Worm (Caenorhabditis elegans) whole organism, L2 larva: ENCODE data around the gene mrps-26.

Experiments used
- C34F6.9 ChIP-seq: fragments of 150-350 bp; optimal IDR thresholded peaks from 2 replicates; lab custom pipeline; 2014; ENCODE audit warnings: missing biosample characterization, missing genetic modification characterization
- F13H6.1 ChIP-seq: sonication (generic microtip); optimal IDR thresholded peaks from 2 replicates; lab custom pipeline; 2016; ENCODE audit warnings: missing genetic modification characterization, missing compliant biosample characterization
- R02D3.7 ChIP-seq: fragments of 150-350 bp; optimal IDR thresholded peaks from 2 replicates; lab custom pipeline; 2014; ENCODE audit warnings: missing biosample characterization, missing genetic modification characterization
- Y55F3AM.14 ChIP-seq: fragments of 200-800 bp; sonication (Bioruptor generic); optimal IDR thresholded peaks from 2 replicates; lab custom pipeline; 2018; ENCODE audit warnings: mild to moderate bottlenecking, missing genetic modification characterization, missing compliant biosample characterization
- ZK546.5 ChIP-seq: sonication (generic microtip); optimal IDR thresholded peaks from 2 replicates; lab custom pipeline; 2017; ENCODE audit warnings: missing biosample characterization, missing genetic modification characterization
- alr-1 ChIP-seq: fragments of 150-350 bp; optimal IDR thresholded peaks from 2 replicates; lab custom pipeline; 2014; ENCODE audit warnings: missing biosample characterization, missing genetic modification characterization
- aly-2 ChIP-seq: fragments of 150-350 bp; optimal IDR thresholded peaks from 2 replicates; lab custom pipeline; 2014; ENCODE audit warnings: missing biosample characterization, missing genetic modification characterization
- ama-1 ChIP-seq: fragments of 150-350 bp; optimal IDR thresholded peaks from 2 replicates; lab custom pipeline; 2018; ENCODE audit warnings: inconsistent platforms
- blmp-1 ChIP-seq: sonication (generic microtip); optimal IDR thresholded peaks from 2 replicates; lab custom pipeline; 2017; ENCODE audit warnings: missing genetic modification characterization, mild to moderate bottlenecking, missing compliant biosample characterization, antibody characterized with exemption, moderate library complexity; ENCODE audit not compliant: insufficient read depth
- ceh-16 ChIP-seq: fragments of 150-350 bp; optimal IDR thresholded peaks from 2 replicates; lab custom pipeline; 2014; ENCODE audit warnings: missing biosample characterization, missing genetic modification characterization
- ceh-82 ChIP-seq: fragments of 150-350 bp; optimal IDR thresholded peaks from 2 replicates; lab custom pipeline; 2014; ENCODE audit warnings: missing biosample characterization, missing genetic modification characterization
- crh-2 ChIP-seq: sonication (generic microtip); optimal IDR thresholded peaks from 2 replicates; lab custom pipeline; 2017; ENCODE audit warnings: missing biosample characterization, missing genetic modification characterization
- dmd-4 ChIP-seq: sonication (generic microtip); optimal IDR thresholded peaks from 2 replicates; lab custom pipeline; 2017; ENCODE audit warnings: missing biosample characterization, missing genetic modification characterization
- egl-27 ChIP-seq: sonication (generic microtip); optimal IDR thresholded peaks from 3 replicates; lab custom pipeline; 2017; ENCODE audit warnings: missing biosample characterization, missing genetic modification reagents, missing genetic modification characterization
- elt-1 ChIP-seq: fragments of 150-350 bp; optimal IDR thresholded peaks from 2 replicates; lab custom pipeline; 2014; ENCODE audit warnings: missing biosample characterization, missing genetic modification characterization
- elt-3 ChIP-seq: sonication (generic microtip); optimal IDR thresholded peaks from 2 replicates; lab custom pipeline; 2017; ENCODE audit warnings: missing biosample characterization, missing genetic modification characterization
- fos-1 ChIP-seq: fragments of 150-350 bp; optimal IDR thresholded peaks from 2 replicates; lab custom pipeline; 2014; ENCODE audit warnings: missing biosample characterization, missing genetic modification characterization
- gmeb-1 ChIP-seq: fragments of 150-350 bp; optimal IDR thresholded peaks from 2 replicates; lab custom pipeline; 2014; ENCODE audit warnings: missing biosample characterization, missing genetic modification characterization
- lin-11 ChIP-seq: fragments of 150-350 bp; sonication (generic microtip); optimal IDR thresholded peaks from 2 replicates; lab custom pipeline; 2014; ENCODE audit warnings: missing biosample characterization, missing genetic modification characterization, inconsistent platforms, mixed read lengths
- lin-13 ChIP-seq: fragments of 150-350 bp; optimal IDR thresholded peaks from 2 replicates; lab custom pipeline; 2014; ENCODE audit warnings: missing biosample characterization, missing genetic modification reagents, missing genetic modification characterization
- lin-39 ChIP-seq: fragments of 150-350 bp; optimal IDR thresholded peaks from 2 replicates; lab custom pipeline; 2014; ENCODE audit warnings: missing biosample characterization, missing genetic modification reagents, missing genetic modification characterization
- lsy-2 ChIP-seq, 2 experiments: fragments of 150-350 bp in 1 of 2; sonication (generic microtip) in 1 of 2; optimal IDR thresholded peaks; 2 replicates each; lab custom pipeline; 2014 to 2017; ENCODE audit warnings: missing biosample characterization in 2 of 2, missing genetic modification characterization in 2 of 2
- mab-5 ChIP-seq: fragments of 150-350 bp; optimal IDR thresholded peaks from 2 replicates; lab custom pipeline; 2014; ENCODE audit warnings: missing biosample characterization, missing genetic modification characterization
- mbf-1 ChIP-seq: sonication (generic microtip); optimal IDR thresholded peaks from 2 replicates; lab custom pipeline; 2017; ENCODE audit warnings: missing biosample characterization, missing genetic modification characterization
- mdl-1 ChIP-seq, 2 experiments: fragments of 150-350 bp in 1 of 2; sonication (generic microtip) in 1 of 2; optimal IDR thresholded peaks; 2 replicates each; lab custom pipeline; 2017; ENCODE audit warnings: missing biosample characterization in 2 of 2, missing genetic modification characterization in 2 of 2
- nhr-10 ChIP-seq: sonication (generic microtip); optimal IDR thresholded peaks from 2 replicates; lab custom pipeline; 2017; ENCODE audit warnings: missing biosample characterization, missing genetic modification characterization
- nhr-11 ChIP-seq: fragments of 150-350 bp; optimal IDR thresholded peaks from 2 replicates; lab custom pipeline; 2014; ENCODE audit warnings: missing biosample characterization, missing genetic modification characterization
- nhr-12 ChIP-seq: fragments of 150-350 bp; optimal IDR thresholded peaks from 2 replicates; lab custom pipeline; 2014; ENCODE audit warnings: missing biosample characterization, missing genetic modification characterization
- nhr-129 ChIP-seq: fragments of 150-350 bp; optimal IDR thresholded peaks from 2 replicates; lab custom pipeline; 2014; ENCODE audit warnings: missing biosample characterization, missing genetic modification characterization
- nhr-21 ChIP-seq: fragments of 150-350 bp; optimal IDR thresholded peaks from 2 replicates; lab custom pipeline; 2014; ENCODE audit warnings: missing biosample characterization, missing genetic modification characterization
- nhr-23 ChIP-seq: fragments of 150-350 bp; optimal IDR thresholded peaks from 2 replicates; lab custom pipeline; 2014; ENCODE audit warnings: missing biosample characterization, missing genetic modification reagents, missing genetic modification characterization
- nhr-237 ChIP-seq: fragments of 150-350 bp; optimal IDR thresholded peaks from 2 replicates; lab custom pipeline; 2014; ENCODE audit warnings: missing biosample characterization, missing genetic modification characterization
- nhr-25 ChIP-seq: fragments of 150-350 bp; sonication (generic microtip); optimal IDR thresholded peaks from 3 replicates; lab custom pipeline; 2014; ENCODE audit warnings: missing biosample characterization, missing genetic modification characterization
- nhr-6 ChIP-seq: fragments of 150-350 bp; optimal IDR thresholded peaks from 2 replicates; lab custom pipeline; 2014; ENCODE audit warnings: missing biosample characterization, missing genetic modification characterization
- nhr-77 ChIP-seq: fragments of 150-350 bp; optimal IDR thresholded peaks from 2 replicates; lab custom pipeline; 2014; ENCODE audit warnings: missing biosample characterization, missing genetic modification characterization
- peb-1 ChIP-seq: fragments of 150-350 bp; optimal IDR thresholded peaks from 2 replicates; lab custom pipeline; 2014; ENCODE audit warnings: missing biosample characterization, missing genetic modification characterization
- sem-4 ChIP-seq: fragments of 150-350 bp; optimal IDR thresholded peaks from 2 replicates; lab custom pipeline; 2014; ENCODE audit warnings: missing biosample characterization, missing genetic modification reagents, missing genetic modification characterization
- skn-1 ChIP-seq: sonication (generic microtip); optimal IDR thresholded peaks from 2 replicates; lab custom pipeline; 2017; ENCODE audit warnings: missing biosample characterization, missing genetic modification characterization
- sma-3 ChIP-seq: sonication (generic microtip); optimal IDR thresholded peaks from 2 replicates; lab custom pipeline; 2016; ENCODE audit warnings: missing genetic modification reagents, missing genetic modification characterization, missing compliant biosample characterization
- sma-9 ChIP-seq, 2 experiments: fragments of 150-350 bp in 1 of 2; sonication (generic microtip) in 1 of 2; optimal IDR thresholded peaks; 2 replicates each; lab custom pipeline; 2014 to 2016; ENCODE audit warnings: missing genetic modification characterization in 2 of 2, mild to moderate bottlenecking in 1 of 2, missing biosample characterization in 1 of 2, missing compliant biosample characterization in 1 of 2, missing genetic modification reagents in 1 of 2, moderate library complexity in 1 of 2
- snpc-4 ChIP-seq: fragments of 150-350 bp; optimal IDR thresholded peaks from 2 replicates; lab custom pipeline; 2014; ENCODE audit warnings: missing biosample characterization, missing genetic modification characterization
- unc-39 ChIP-seq: fragments of 150-350 bp; optimal IDR thresholded peaks from 2 replicates; lab custom pipeline; 2014; ENCODE audit warnings: missing biosample characterization, missing genetic modification characterization
- unc-55 ChIP-seq: fragments of 150-350 bp; sonication (generic microtip); optimal IDR thresholded peaks from 3 replicates; lab custom pipeline; 2014; ENCODE audit warnings: missing biosample characterization, missing genetic modification reagents, missing genetic modification characterization
- unc-62 ChIP-seq: fragments of 150-350 bp; optimal IDR thresholded peaks from 2 replicates; lab custom pipeline; 2014; ENCODE audit warnings: missing biosample characterization, missing genetic modification reagents, missing genetic modification characterization
- zag-1 ChIP-seq: fragments of 150-350 bp; optimal IDR thresholded peaks from 2 replicates; lab custom pipeline; 2014; ENCODE audit warnings: missing biosample characterization, missing genetic modification characterization
- ztf-1 ChIP-seq: fragments of 200-800 bp; sonication (Bioruptor generic); conservative IDR thresholded peaks from 2 replicates; pipeline ENCODE4 v1.3.6; 2022; ENCODE audit warnings: missing genetic modification characterization, missing compliant biosample characterization
- ztf-11 ChIP-seq: sonication (generic microtip); optimal IDR thresholded peaks from 2 replicates; lab custom pipeline; 2017; ENCODE audit warnings: missing biosample characterization, missing genetic modification characterization
- ztf-4 ChIP-seq: fragments of 150-350 bp; optimal IDR thresholded peaks from 2 replicates; lab custom pipeline; 2014; ENCODE audit warnings: missing biosample characterization, missing genetic modification characterization

Gene mrps-26

ce11 chrIII:5225321-5225720 lies 9.1 kb upstream of the mrps-26 start, which contains the start of gene nex-1:
Gene nex-1, plus strand, starts transcription at chrIII:5225621.
- no peak for TF ChIP-seq nhr-23 (tag; lab: Kevin White, UChicago)
- no peak for TF ChIP-seq fos-1 (tag; lab: Kevin White, UChicago)
- no peak for TF ChIP-seq nhr-237 (tag; lab: Kevin White, UChicago)
- TF ChIP-seq sem-4 (tag; lab: Kevin White, UChicago), result no peak
- TF ChIP-seq nhr-129 (tag; lab: Kevin White, UChicago), result no peak
- no peak for TF ChIP-seq nhr-6
- TF ChIP-seq nhr-21 (tag; lab: Kevin White, UChicago), result no peak
- no peak for TF ChIP-seq mbf-1 (tag; lab: Kevin White, UChicago)
- no peak for TF ChIP-seq nhr-11
- TF ChIP-seq ztf-11 (tag; lab: Kevin White, UChicago), result no peak
- no peak for TF ChIP-seq F13H6.1 (tag; lab: Kevin White, UChicago)
- TF ChIP-seq lin-13, result no peak
- no peak for TF ChIP-seq snpc-4 (tag; lab: Kevin White, UChicago)
- TF ChIP-seq nhr-25 (tag; lab: Kevin White, UChicago), result no peak
- no peak for TF ChIP-seq ZK546.5 (tag; lab: Kevin White, UChicago)
- no peak for TF ChIP-seq unc-55 (GFP tag; lab: Kevin White, UChicago)
- TF ChIP-seq egl-27 (tag; lab: Kevin White, UChicago), result no peak

DNA sequence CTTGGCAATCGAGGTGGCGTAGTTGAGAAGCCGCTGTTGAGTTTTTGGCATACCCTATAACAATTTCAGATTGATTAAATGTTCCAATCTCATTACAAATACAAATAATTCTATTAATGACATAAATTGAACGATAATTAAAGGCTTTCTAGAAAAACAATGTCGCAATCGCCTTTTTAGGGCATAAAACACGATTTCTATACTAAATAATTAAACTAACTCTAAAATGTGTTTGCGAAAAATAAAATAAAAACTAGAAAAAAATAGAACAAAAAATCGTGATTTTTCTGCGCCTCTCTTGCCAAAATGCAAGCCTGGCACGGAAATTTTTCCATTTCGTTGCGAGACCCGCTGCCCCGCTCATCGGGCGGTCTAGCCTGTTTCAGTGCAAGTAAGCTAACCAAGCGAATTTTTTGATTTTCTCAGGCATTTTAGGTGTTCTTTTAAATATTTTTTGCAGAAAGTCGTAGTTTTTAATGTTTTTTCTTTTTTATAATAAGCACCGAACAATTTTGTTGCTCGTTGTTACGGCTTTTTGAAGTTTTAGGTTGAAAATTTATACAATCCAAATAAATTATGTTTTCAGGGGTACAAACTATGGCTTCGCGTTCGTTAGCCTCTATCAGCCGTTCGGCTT lies 6.5 kb upstream of the mrps-26 start, which contains the start of the genes C34E10.12, C34E10.10 and atp-2:
C34E10.12 (minus strand) TSS at position 51 of the 637 bp plus-strand sequence.
C34E10.10 (minus strand) TSS at position 54 of the 637 bp plus-strand sequence.
atp-2 (plus strand) TSS at position 587 of the 637 bp plus-strand sequence.
- peak; percentile 49 for TF ChIP-seq skn-1 (tag; lab: Kevin White, UChicago)
- no peak for TF ChIP-seq ztf-1 (GFP tag; lab: Robert Waterston, UW)
- no peak for TF ChIP-seq nhr-77
- TF ChIP-seq lin-13, result peak; percentile 92
- peak in 1 of 2 experiments; percentile 56 for TF ChIP-seq mdl-1 (tag; optimal IDR thresholded peaks at IDR 0.05; lab: Kevin White, UChicago)
- TF ChIP-seq F13H6.1 (tag; lab: Kevin White, UChicago), result peak; percentile 74
- TF ChIP-seq nhr-12, result no peak
- TF ChIP-seq unc-39 (tag; lab: Kevin White, UChicago), result no peak
- peak; percentile 86 for TF ChIP-seq gmeb-1 (tag; lab: Kevin White, UChicago)
- peak; percentile 36 for TF ChIP-seq blmp-1 (tag; lab: Kevin White, UChicago)
- peak; percentile 65 to 93 for TF ChIP-seq lsy-2 (tag; optimal IDR thresholded peaks at IDR 0.05; lab: Kevin White, UChicago)
- peak; percentile 96 for TF ChIP-seq lin-11 (tag; lab: Kevin White, UChicago)
- no peak for TF ChIP-seq nhr-23 (tag; lab: Kevin White, UChicago)
- TF ChIP-seq unc-62 (GFP tag; lab: Kevin White, UChicago), result no peak
- no peak for TF ChIP-seq peb-1 (tag; lab: Kevin White, UChicago)
- TF ChIP-seq crh-2 (tag; lab: Kevin White, UChicago), result peak; percentile 93
- TF ChIP-seq elt-3 (tag; lab: Kevin White, UChicago), result no peak
- peak; percentile 74 for TF ChIP-seq ama-1
- TF ChIP-seq nhr-11, result no peak
- TF ChIP-seq elt-1 (tag; lab: Kevin White, UChicago), result no peak
- peak; percentile 98 for TF ChIP-seq unc-55 (GFP tag; lab: Kevin White, UChicago)
- peak; percentile 84 for TF ChIP-seq fos-1 (tag; lab: Kevin White, UChicago)
- TF ChIP-seq ZK546.5 (tag; lab: Kevin White, UChicago), result peak; percentile 3
- peak; percentile 60 for TF ChIP-seq snpc-4 (tag; lab: Kevin White, UChicago)
- TF ChIP-seq Y55F3AM.14, result no peak
- no peak for TF ChIP-seq dmd-4 (tag; lab: Kevin White, UChicago)
- TF ChIP-seq nhr-237 (tag; lab: Kevin White, UChicago), result no peak
- no peak for TF ChIP-seq alr-1 (tag; lab: Kevin White, UChicago)
- peak; percentile 68 for TF ChIP-seq zag-1 (tag; lab: Kevin White, UChicago)
- TF ChIP-seq ztf-11 (tag; lab: Kevin White, UChicago), result no peak
- TF ChIP-seq nhr-10, result no peak
- no peak for TF ChIP-seq aly-2 (tag; lab: Kevin White, UChicago)
- peak; percentile 86 for TF ChIP-seq nhr-129 (tag; lab: Kevin White, UChicago)
- TF ChIP-seq lin-39 (tag; lab: Kevin White, UChicago), result no peak
- TF ChIP-seq ceh-82 (tag; lab: Kevin White, UChicago), result peak; percentile 35
- no peak for TF ChIP-seq egl-27 (tag; lab: Kevin White, UChicago)
- peak; percentile 91 for TF ChIP-seq C34F6.9
- TF ChIP-seq sem-4 (tag; lab: Kevin White, UChicago), result peak; percentile 68
- TF ChIP-seq sma-3 (GFP tag; lab: Kevin White, UChicago), result peak; percentile 89
- TF ChIP-seq ztf-4, result peak; percentile 74
- peak; percentile 60 for TF ChIP-seq nhr-6
- peak; percentile 62 for TF ChIP-seq nhr-21 (tag; lab: Kevin White, UChicago)
- TF ChIP-seq nhr-25 (tag; lab: Kevin White, UChicago), result peak; percentile 91
- peak; percentile 50 for TF ChIP-seq ceh-16 (tag; lab: Kevin White, UChicago)
- peak; percentile 59 for TF ChIP-seq sma-9 (GFP tag; optimal IDR thresholded peaks at IDR 0.05; lab: Kevin White, UChicago)
- TF ChIP-seq sma-9 (tag; optimal IDR thresholded peaks at IDR 0.05; lab: Kevin White, UChicago), result no peak
- TF ChIP-seq R02D3.7 (tag; lab: Kevin White, UChicago), result no peak
- no peak for TF ChIP-seq mbf-1 (tag; lab: Kevin White, UChicago)
- peak; percentile 50 for TF ChIP-seq mab-5 (tag; lab: Kevin White, UChicago)
